Fruit fly (Drosophila melanogaster) whole organism, prepupa: Measurements from ENCODE around the gene dac.
A peak's percentile ranks its signal among the peaks of the same experiment; 100 is the strongest.

Experiments
- CG11294 ChIP-seq: fragments of 200-800 bp; sonication (Bioruptor generic); IDR thresholded peaks from 2 replicates; pipeline ENCODE4 v1.3.6; 2022; ENCODE audit warnings: missing biosample characterization, missing genetic modification characterization
- CG15336 ChIP-seq: fragments of 200-800 bp; sonication (Bioruptor generic); IDR thresholded peaks from 2 replicates; pipeline ENCODE4 v1.3.6; 2022; ENCODE audit warnings: missing biosample characterization, missing genetic modification characterization
- CG16779 ChIP-seq: fragments of 200-800 bp; sonication (Bioruptor generic); optimal IDR thresholded peaks from 3 replicates; lab custom pipeline; 2017; ENCODE audit warnings: missing biosample characterization, mild to moderate bottlenecking, missing genetic modification characterization
- CG6163 ChIP-seq: fragments of 200-800 bp; sonication (Bioruptor generic); IDR thresholded peaks from 3 replicates; pipeline ENCODE4 v1.3.6; 2022; ENCODE audit warnings: missing biosample characterization, missing genetic modification characterization
- CG6792 ChIP-seq: fragments of 200-800 bp; sonication (Bioruptor generic); optimal IDR thresholded peaks from 3 replicates; lab custom pipeline; 2016; ENCODE audit warnings: missing biosample characterization, missing genetic modification characterization
- CG7368 ChIP-seq: fragments of 200-800 bp; sonication (Bioruptor generic); optimal IDR thresholded peaks from 3 replicates; lab custom pipeline; 2016; ENCODE audit warnings: missing biosample characterization, missing genetic modification characterization
- Eip93F ChIP-seq: fragments of 200-800 bp; sonication (Bioruptor generic); optimal IDR thresholded peaks from 2 replicates; lab custom pipeline; 2016; ENCODE audit warnings: missing biosample characterization, mild to moderate bottlenecking, missing genetic modification characterization
- Hr39 ChIP-seq: fragments of 200-800 bp; sonication (Bioruptor generic); optimal IDR thresholded peaks from 2 replicates; lab custom pipeline; 2016; ENCODE audit warnings: missing biosample characterization, missing genetic modification characterization
- Lpt ChIP-seq: fragments of 200-800 bp; sonication (Bioruptor generic); optimal IDR thresholded peaks from 3 replicates; lab custom pipeline; 2016; ENCODE audit warnings: missing biosample characterization, missing genetic modification characterization
- Met ChIP-seq: fragments of 200-800 bp; sonication (Bioruptor generic); optimal IDR thresholded peaks from 3 replicates; lab custom pipeline; 2016; ENCODE audit warnings: missing biosample characterization, missing genetic modification characterization
- ss ChIP-seq, 2 experiments: fragments of 200-800 bp; sonication (Bioruptor generic); optimal IDR thresholded peaks; 2 replicates in 1 of 2; 3 replicates in 1 of 2; lab custom pipeline; 2017 to 2018; ENCODE audit warnings: mild to moderate bottlenecking in 2 of 2, missing biosample characterization in 2 of 2, missing genetic modification characterization in 2 of 2, moderate library complexity in 1 of 2
- svp ChIP-seq: fragments of 200-800 bp; sonication (Bioruptor generic); peaks from one replicate; lab custom pipeline; 2016; ENCODE audit warnings: missing biosample characterization, missing genetic modification characterization

DNA sequence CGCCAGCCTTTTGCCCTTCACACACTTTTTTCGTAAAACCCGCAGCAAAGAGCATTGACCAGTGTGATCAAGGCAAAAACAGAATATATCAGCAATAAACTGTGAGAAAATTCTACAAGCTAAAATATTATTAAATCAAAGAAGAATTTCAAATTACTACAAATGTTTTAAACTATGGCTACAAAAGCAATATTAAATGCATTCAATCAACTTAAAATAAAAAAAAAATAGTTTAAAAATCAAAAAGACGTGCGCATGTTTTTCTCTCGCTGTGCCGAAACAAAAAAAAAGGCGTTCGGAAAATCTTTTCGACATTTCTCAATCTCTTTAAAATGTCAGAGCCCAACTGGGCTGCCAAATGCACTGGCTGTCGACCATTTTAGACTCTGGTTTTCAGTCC lies 12.3 kb upstream of the dac start:
- TF ChIP-seq Lpt (peak; percentile 58), CG11294 (peak; percentile 64), CG16779 (tag; lab: Kevin White, UChicago) (no peak), Met (GFP tag; lab: Kevin White, UChicago) (peak; percentile 43), ss (GFP tag; optimal IDR thresholded peaks at IDR 0.05; lab: Kevin White, UChicago) (no peak), CG6163 (GFP tag; lab: Robert Waterston, UW) (peak; percentile 25; the same call in 1 of the 3 replicates), CG6792 (GFP tag; lab: Kevin White, UChicago) (peak; percentile 53), svp (peak; percentile 67), Eip93F (GFP tag; lab: Kevin White, UChicago) (no peak), Hr39 (peak; percentile 50), CG7368 (GFP tag; lab: Kevin White, UChicago) (peak; percentile 14), CG15336 (GFP tag; lab: Robert Waterston, UW) (peak; percentile 72)
